Worm (Caenorhabditis elegans) whole organism, L4 larva: ENCODE results near the gene F01D5.1.
A peak's percentile ranks its signal among the peaks of the same experiment; 100 is the strongest.

Source experiments
- D1046.2 ChIP-seq: fragments of 200-800 bp; sonication (Bioruptor generic); IDR thresholded peaks from 2 replicates; pipeline ENCODE4 v1.3.6; 2022; ENCODE audit warnings: missing genetic modification characterization, missing compliant biosample characterization
- F37D6.2 ChIP-seq: sonication (generic microtip); optimal IDR thresholded peaks from 2 replicates; lab custom pipeline; 2016; ENCODE audit warnings: mild to moderate bottlenecking, missing genetic modification characterization, missing compliant biosample characterization
- F49E8.2 ChIP-seq: sonication (generic microtip); optimal IDR thresholded peaks from 2 replicates; lab custom pipeline; 2016; ENCODE audit warnings: missing compliant biosample characterization, mild to moderate bottlenecking, missing genetic modification characterization, borderline replicate concordance
- R02D3.7 ChIP-seq: fragments of 150-350 bp; sonication (generic microtip); optimal IDR thresholded peaks from 3 replicates; lab custom pipeline; 2014; ENCODE audit warnings: missing biosample characterization, missing genetic modification characterization
- T26A8.4 ChIP-seq: fragments of 200-800 bp; sonication (Bioruptor generic); IDR thresholded peaks from 2 replicates; pipeline ENCODE4 v1.3.6; 2022; ENCODE audit warnings: missing genetic modification characterization, missing compliant biosample characterization
- Y105C5A.15 ChIP-seq: fragments of 200-800 bp; sonication (Bioruptor generic); IDR thresholded peaks from 2 replicates; pipeline ENCODE4 v1.3.6; 2022; ENCODE audit warnings: missing genetic modification characterization, missing compliant biosample characterization
- Y48G9A.11 ChIP-seq: fragments of 200-800 bp; sonication (Bioruptor generic); IDR thresholded peaks from 2 replicates; pipeline ENCODE4 v1.3.6; 2022; ENCODE audit warnings: missing genetic modification reagents, missing genetic modification characterization, missing compliant biosample characterization
- ZK546.5 ChIP-seq, 2 experiments: sonication (generic microtip); optimal IDR thresholded peaks; 2 replicates each; lab custom pipeline; 2017; ENCODE audit warnings: missing biosample characterization in 2 of 2, missing genetic modification characterization in 2 of 2
- arid-1 ChIP-seq: fragments of 200-800 bp; sonication (Bioruptor generic); conservative IDR thresholded peaks from 2 replicates; pipeline ENCODE4 v1.3.6; 2022; ENCODE audit warnings: missing genetic modification reagents, missing genetic modification characterization, missing compliant biosample characterization
- attf-4 ChIP-seq: sonication (generic microtip); optimal IDR thresholded peaks from 3 replicates; lab custom pipeline; 2017; ENCODE audit warnings: missing biosample characterization, missing genetic modification characterization
- ceh-20 ChIP-seq: fragments of 200-800 bp; sonication (Bioruptor generic); IDR thresholded peaks from 2 replicates; pipeline ENCODE4 v1.3.6; 2022; ENCODE audit warnings: missing genetic modification reagents, missing genetic modification characterization, missing compliant biosample characterization
- ceh-44 ChIP-seq: fragments of 200-800 bp; sonication (Bioruptor generic); IDR thresholded peaks from 2 replicates; pipeline ENCODE4 v1.3.6; 2022; ENCODE audit warnings: missing genetic modification reagents, missing genetic modification characterization, missing compliant biosample characterization
- ceh-82 ChIP-seq: sonication (generic microtip); optimal IDR thresholded peaks from 2 replicates; lab custom pipeline; 2017; ENCODE audit warnings: missing biosample characterization, missing genetic modification characterization
- cey-2 ChIP-seq: sonication (generic microtip); optimal IDR thresholded peaks from 3 replicates; lab custom pipeline; 2017; ENCODE audit warnings: missing genetic modification characterization, mild to moderate bottlenecking, missing compliant biosample characterization, antibody characterized with exemption, borderline replicate concordance; ENCODE audit not compliant: insufficient read depth
- daf-12 ChIP-seq: fragments of 150-350 bp; optimal IDR thresholded peaks from 2 replicates; lab custom pipeline; 2014; ENCODE audit warnings: missing biosample characterization, missing genetic modification reagents, missing genetic modification characterization
- daf-16 ChIP-seq, 3 experiments: sonication (generic microtip); optimal IDR thresholded peaks; 2 replicates each; lab custom pipeline; 2016 to 2017; ENCODE audit warnings: missing genetic modification characterization in 3 of 3, missing genetic modification reagents in 3 of 3, mild to moderate bottlenecking in 2 of 3, missing compliant biosample characterization in 2 of 3, missing biosample characterization in 1 of 3, moderate library complexity in 1 of 3
- daf-19 ChIP-seq: fragments of 200-800 bp; sonication (Bioruptor generic); conservative IDR thresholded peaks from 2 replicates; pipeline ENCODE4 v1.3.6; 2022; ENCODE audit warnings: missing genetic modification characterization, missing compliant biosample characterization
- dmd-6 ChIP-seq: fragments of 200-800 bp; sonication (Bioruptor generic); IDR thresholded peaks from 2 replicates; pipeline ENCODE4 v1.3.6; 2022; ENCODE audit warnings: missing genetic modification reagents, missing genetic modification characterization, missing compliant biosample characterization
- dve-1 ChIP-seq: sonication (generic microtip); optimal IDR thresholded peaks from 2 replicates; lab custom pipeline; 2017; ENCODE audit warnings: antibody characterized with exemption, mild to moderate bottlenecking, missing genetic modification characterization, missing compliant biosample characterization; ENCODE audit not compliant: insufficient read depth
- egl-27 ChIP-seq: sonication (generic microtip); optimal IDR thresholded peaks from 3 replicates; lab custom pipeline; 2017; ENCODE audit warnings: missing biosample characterization, missing genetic modification reagents, missing genetic modification characterization
- hif-1 ChIP-seq, 2 experiments: sonication (generic microtip); optimal IDR thresholded peaks; 2 replicates each; lab custom pipeline; 2016 to 2017; ENCODE audit warnings: missing compliant biosample characterization in 2 of 2, missing genetic modification characterization in 2 of 2, missing genetic modification reagents in 2 of 2, missing genotype in 2 of 2, mild to moderate bottlenecking in 1 of 2
- hlh-11 ChIP-seq: fragments of 200-800 bp; sonication (Bioruptor generic); optimal IDR thresholded peaks from 2 replicates; lab custom pipeline; 2018; ENCODE audit warnings: mild to moderate bottlenecking, missing genetic modification characterization, missing compliant biosample characterization
- hlh-30 ChIP-seq: sonication (generic microtip); optimal IDR thresholded peaks from 2 replicates; lab custom pipeline; 2017; ENCODE audit warnings: antibody characterized with exemption, mild to moderate bottlenecking, missing genetic modification characterization, missing compliant biosample characterization; ENCODE audit not compliant: insufficient read depth
- lim-7 ChIP-seq: fragments of 200-800 bp; sonication (Bioruptor generic); IDR thresholded peaks from 2 replicates; pipeline ENCODE4 v1.3.6; 2022; ENCODE audit warnings: missing genetic modification characterization, missing compliant biosample characterization
- lin-1 ChIP-seq: fragments of 200-800 bp; sonication (Bioruptor generic); IDR thresholded peaks from 2 replicates; pipeline ENCODE4 v1.3.6; 2022; ENCODE audit warnings: missing genetic modification reagents, missing genetic modification characterization, missing compliant biosample characterization
- lin-15B ChIP-seq: fragments of 150-350 bp; sonication (generic microtip); optimal IDR thresholded peaks from 3 replicates; lab custom pipeline; 2014; ENCODE audit warnings: missing biosample characterization, missing genetic modification characterization
- lin-29 ChIP-seq: fragments of 200-800 bp; sonication (Bioruptor generic); IDR thresholded peaks from 2 replicates; pipeline ENCODE4 v1.3.6; 2022; ENCODE audit warnings: missing genetic modification reagents, missing genetic modification characterization, missing compliant biosample characterization
- madf-9 ChIP-seq: fragments of 200-800 bp; sonication (Bioruptor generic); conservative IDR thresholded peaks from 2 replicates; pipeline ENCODE4 v1.3.6; 2022; ENCODE audit warnings: missing genetic modification reagents, missing genetic modification characterization, missing compliant biosample characterization
- mdt-29 ChIP-seq: fragments of 200-800 bp; sonication (Bioruptor generic); IDR thresholded peaks from 2 replicates; pipeline ENCODE4 v1.3.6; 2022; ENCODE audit warnings: missing genetic modification reagents, missing genetic modification characterization, missing compliant biosample characterization
- mep-1 ChIP-seq: fragments of 150-350 bp; sonication (generic microtip); optimal IDR thresholded peaks from 3 replicates; lab custom pipeline; 2014; ENCODE audit warnings: missing biosample characterization, missing genetic modification characterization
- mes-2 ChIP-seq: sonication (generic microtip); optimal IDR thresholded peaks from 2 replicates; lab custom pipeline; 2016; ENCODE audit warnings: missing genotype, mild to moderate bottlenecking, missing genetic modification characterization, missing compliant biosample characterization; ENCODE audit not compliant: poor library complexity, severe bottlenecking
- mxl-2 ChIP-seq: fragments of 200-800 bp; sonication (Bioruptor generic); conservative IDR thresholded peaks from 2 replicates; pipeline ENCODE4 v1.3.6; 2022; ENCODE audit warnings: missing genetic modification reagents, missing genetic modification characterization, missing compliant biosample characterization
- mxl-3 ChIP-seq: fragments of 200-800 bp; sonication (Bioruptor generic); optimal IDR thresholded peaks from 2 replicates; lab custom pipeline; 2018; ENCODE audit warnings: mild to moderate bottlenecking, missing genetic modification characterization, missing compliant biosample characterization
- nhr-41 ChIP-seq: fragments of 200-800 bp; sonication (Bioruptor generic); IDR thresholded peaks from 2 replicates; pipeline ENCODE4 v1.3.6; 2022; ENCODE audit warnings: missing genetic modification reagents, missing genetic modification characterization, missing compliant biosample characterization
- nhr-48 ChIP-seq: sonication (generic microtip); optimal IDR thresholded peaks from 2 replicates; lab custom pipeline; 2016; ENCODE audit warnings: mild to moderate bottlenecking, missing genetic modification characterization, missing compliant biosample characterization
- nhr-76 ChIP-seq: fragments of 150-350 bp; optimal IDR thresholded peaks from 2 replicates; lab custom pipeline; 2014; ENCODE audit warnings: missing biosample characterization, missing genetic modification characterization
- nhr-77 ChIP-seq: fragments of 150-350 bp; optimal IDR thresholded peaks from 2 replicates; lab custom pipeline; 2014; ENCODE audit warnings: missing biosample characterization, missing genetic modification characterization
- php-3 ChIP-seq: fragments of 200-800 bp; sonication (Bioruptor generic); IDR thresholded peaks from 2 replicates; pipeline ENCODE4 v1.3.6; 2022; ENCODE audit warnings: missing genetic modification reagents, missing genetic modification characterization, missing compliant biosample characterization
- saeg-2 ChIP-seq: fragments of 200-800 bp; sonication (Bioruptor generic); IDR thresholded peaks from 2 replicates; pipeline ENCODE4 v1.3.6; 2022; ENCODE audit warnings: missing genetic modification reagents, missing genetic modification characterization, missing compliant biosample characterization
- snpc-4 ChIP-seq: fragments of 150-350 bp; optimal IDR thresholded peaks from 2 replicates; lab custom pipeline; 2014; ENCODE audit warnings: missing biosample characterization, missing genetic modification characterization
- tag-97 ChIP-seq: fragments of 200-800 bp; sonication (Bioruptor generic); IDR thresholded peaks from 2 replicates; pipeline ENCODE4 v1.3.6; 2022; ENCODE audit warnings: missing genetic modification characterization, missing compliant biosample characterization
- unc-62 ChIP-seq, 3 experiments: fragments of 150-350 bp in 1 of 3; sonication (generic microtip); optimal IDR thresholded peaks in 2 of 3; peaks in 1 of 3; 1 replicate in 1 of 3; 2 replicates in 2 of 3; lab custom pipeline; 2014 to 2017; ENCODE audit warnings: missing biosample characterization in 3 of 3, missing genetic modification characterization in 3 of 3, missing genetic modification reagents in 3 of 3, missing genotype in 1 of 3
- zag-1 ChIP-seq: fragments of 150-350 bp; optimal IDR thresholded peaks from 2 replicates; lab custom pipeline; 2014; ENCODE audit warnings: missing biosample characterization, missing genetic modification characterization
- zip-2 ChIP-seq: fragments of 150-350 bp; optimal IDR thresholded peaks from 2 replicates; lab custom pipeline; 2014; ENCODE audit warnings: missing biosample characterization, missing genetic modification characterization
- ztf-7 ChIP-seq: fragments of 150-350 bp; optimal IDR thresholded peaks from 2 replicates; lab custom pipeline; 2014; ENCODE audit warnings: missing biosample characterization, missing genetic modification characterization

F01D5.1 gene

ce11 chrII:14042836-14043604 lies 45.6 kb upstream of the F01D5.1 start (continued):
- TF ChIP-seq unc-62 (GFP tag; optimal IDR thresholded peaks at IDR 0.05 in 1 of 2; lab: Kevin White, UChicago) (no peak), unc-62 (tag; optimal IDR thresholded peaks at IDR 0.05; lab: Kevin White, UChicago) (no peak), arid-1 (GFP tag; lab: Robert Waterston, UW) (0 out of 2 replicates have a peak, but pooled peaks have one; percentile 6), nhr-77 (tag; lab: Kevin White, UChicago) (no peak), lin-15B (tag; lab: Kevin White, UChicago) (no peak), daf-19 (GFP tag; lab: Robert Waterston, UW) (no peak), ztf-7 (tag; lab: Kevin White, UChicago) (no peak), daf-12 (tag; lab: Kevin White, UChicago) (no peak), T26A8.4 (no peak), tag-97 (GFP tag; lab: Robert Waterston, UW) (no peak), daf-16 (GFP tag; optimal IDR thresholded peaks at IDR 0.05; lab: Kevin White, UChicago) (no peak), daf-16 (tag; optimal IDR thresholded peaks at IDR 0.05; lab: Kevin White, UChicago) (peak; percentile 89), ceh-20 (GFP tag; lab: Robert Waterston, UW) (no peak), hlh-11 (tag; lab: Kevin White, UChicago) (peak; percentile 55), attf-4 (no peak), saeg-2 (no peak), lin-29 (GFP tag; lab: Robert Waterston, UW) (no peak), nhr-48 (tag; lab: Kevin White, UChicago) (peak; percentile 3), cey-2 (tag; lab: Kevin White, UChicago) (no peak), mxl-3 (GFP tag; lab: Kevin White, UChicago) (peak; percentile 61), Y105C5A.15 (GFP tag; lab: Robert Waterston, UW) (no peak), madf-9 (GFP tag; lab: Robert Waterston, UW) (no peak), F37D6.2 (tag; lab: Kevin White, UChicago) (no peak), dmd-6 (GFP tag; lab: Robert Waterston, UW) (peak; percentile 67), mes-2 (tag; lab: Kevin White, UChicago) (peak; percentile 34), D1046.2 (GFP tag; lab: Robert Waterston, UW) (no peak), dve-1 (tag; lab: Kevin White, UChicago) (peak; percentile 86), mep-1 (peak; percentile 44), Y48G9A.11 (GFP tag; lab: Robert Waterston, UW) (no peak), R02D3.7 (tag; lab: Kevin White, UChicago) (no peak), F49E8.2 (tag; lab: Kevin White, UChicago) (no peak), php-3 (GFP tag; lab: Robert Waterston, UW) (no peak), hlh-30 (tag; lab: Kevin White, UChicago) (peak; percentile 59), mxl-2 (GFP tag; lab: Robert Waterston, UW) (peak; percentile 54; the same call in 1 of the 2 replicates)

- TF ChIP-seq F37D6.2 (tag; lab: Kevin White, UChicago) (peak; percentile 91), hlh-30 (tag; lab: Kevin White, UChicago) (peak; percentile 97), snpc-4 (no peak), zip-2 (no peak), lin-1 (GFP tag; lab: Robert Waterston, UW) (peak; percentile 78), zag-1 (tag; lab: Kevin White, UChicago) (peak; percentile 84), ceh-82 (tag; lab: Kevin White, UChicago) (no peak), ZK546.5 (tag; optimal IDR thresholded peaks at IDR 0.05; lab: Kevin White, UChicago) (no peak), mdt-29 (GFP tag; lab: Robert Waterston, UW) (peak; percentile 70; the same call in 1 of the 2 replicates), T26A8.4 (peak; percentile 83), hlh-11 (tag; lab: Kevin White, UChicago) (peak; percentile 99), ceh-44 (no peak), egl-27 (tag; lab: Kevin White, UChicago) (peak; percentile 46), unc-62 (GFP tag; optimal IDR thresholded peaks at IDR 0.05 in 1 of 2; lab: Kevin White, UChicago) (peak in 1 of 2 experiments; percentile 98), unc-62 (tag; optimal IDR thresholded peaks at IDR 0.05; lab: Kevin White, UChicago) (peak; percentile 53), nhr-76 (tag; lab: Kevin White, UChicago) (no peak), lim-7 (no peak), D1046.2 (GFP tag; lab: Robert Waterston, UW) (peak; percentile 24; the same call in 1 of the 2 replicates), hif-1 (tag; optimal IDR thresholded peaks at IDR 0.05; lab: Kevin White, UChicago) (peak; percentile 79 to 96), nhr-41 (GFP tag; lab: Robert Waterston, UW) (no peak), nhr-48 (tag; lab: Kevin White, UChicago) (peak; percentile 95)
Observed at ce11 chrII:14040204-14040842, 42.9 kb upstream of the F01D5.1 start.
